Worm (Caenorhabditis elegans) whole organism, late embryonic: ENCODE results near the gene Y66A7A.9.
A peak's percentile ranks its signal among the peaks of the same experiment; 100 is the strongest.

ENCODE experiments used
- C08G9.2 ChIP-seq: sonication (generic microtip); optimal IDR thresholded peaks from 2 replicates; lab custom pipeline; 2016; ENCODE audit warnings: mild to moderate bottlenecking, missing genetic modification characterization, moderate library complexity, missing compliant biosample characterization
- C38D4.7 ChIP-seq: fragments of 200-800 bp; sonication (Bioruptor generic); optimal IDR thresholded peaks from 2 replicates; lab custom pipeline; 2018; ENCODE audit warnings: mild to moderate bottlenecking, missing genetic modification characterization, moderate library complexity, missing compliant biosample characterization
- K02D7.2 ChIP-seq: sonication (generic microtip); optimal IDR thresholded peaks from 2 replicates; lab custom pipeline; 2017; ENCODE audit warnings: mild to moderate bottlenecking, missing genetic modification characterization, missing compliant biosample characterization
- ceh-22 ChIP-seq: sonication (generic microtip); optimal IDR thresholded peaks from 2 replicates; lab custom pipeline; 2017; ENCODE audit warnings: missing biosample characterization, missing genetic modification characterization
- ceh-30 ChIP-seq: fragments of 150-350 bp; optimal IDR thresholded peaks from 2 replicates; lab custom pipeline; 2014; ENCODE audit warnings: missing biosample characterization, missing genetic modification characterization
- ceh-31 ChIP-seq: sonication (generic microtip); optimal IDR thresholded peaks from 2 replicates; lab custom pipeline; 2016; ENCODE audit warnings: missing genetic modification characterization, missing compliant biosample characterization
- ceh-34 ChIP-seq: sonication (generic microtip); optimal IDR thresholded peaks from 2 replicates; lab custom pipeline; 2016; ENCODE audit warnings: mild to moderate bottlenecking, missing genetic modification characterization, missing compliant biosample characterization
- ceh-6 ChIP-seq: fragments of 200-800 bp; sonication (Bioruptor generic); optimal IDR thresholded peaks from 2 replicates; lab custom pipeline; 2018; ENCODE audit warnings: mild to moderate bottlenecking, missing genetic modification characterization, missing compliant biosample characterization
- elt-2 ChIP-seq: sonication (generic microtip); optimal IDR thresholded peaks from 2 replicates; lab custom pipeline; 2016; ENCODE audit warnings: missing genetic modification reagents, missing genetic modification characterization, missing compliant biosample characterization
- elt-4 ChIP-seq: sonication (generic microtip); optimal IDR thresholded peaks from 2 replicates; lab custom pipeline; 2016; ENCODE audit warnings: missing genetic modification characterization, missing compliant biosample characterization
- ets-4 ChIP-seq: sonication (generic microtip); optimal IDR thresholded peaks from 2 replicates; lab custom pipeline; 2016; ENCODE audit warnings: missing genetic modification characterization, missing compliant biosample characterization
- gmeb-2 ChIP-seq: sonication (generic microtip); optimal IDR thresholded peaks from 2 replicates; lab custom pipeline; 2016; ENCODE audit warnings: missing genetic modification characterization, inconsistent platforms, missing compliant biosample characterization
- hlh-13 ChIP-seq: fragments of 200-800 bp; sonication (Bioruptor generic); optimal IDR thresholded peaks from 2 replicates; lab custom pipeline; 2018; ENCODE audit warnings: mild to moderate bottlenecking, missing genetic modification characterization, missing compliant biosample characterization
- hlh-15 ChIP-seq: sonication (generic microtip); optimal IDR thresholded peaks from 2 replicates; lab custom pipeline; 2016; ENCODE audit warnings: missing genetic modification characterization, missing compliant biosample characterization
- hlh-30 ChIP-seq: sonication (generic microtip); optimal IDR thresholded peaks from 2 replicates; lab custom pipeline; 2017; ENCODE audit warnings: antibody characterized with exemption, missing genetic modification characterization, missing compliant biosample characterization; ENCODE audit not compliant: insufficient read depth
- hlh-8 ChIP-seq: sonication (generic microtip); optimal IDR thresholded peaks from 2 replicates; lab custom pipeline; 2016; ENCODE audit warnings: missing genotype, missing genetic modification characterization, missing compliant biosample characterization
- nfya-1 ChIP-seq: sonication (generic microtip); optimal IDR thresholded peaks from 2 replicates; lab custom pipeline; 2017; ENCODE audit warnings: missing genetic modification characterization, mild to moderate bottlenecking, missing compliant biosample characterization, antibody characterized with exemption, moderate library complexity
- nhr-11 ChIP-seq: fragments of 150-350 bp; optimal IDR thresholded peaks from 2 replicates; lab custom pipeline; 2014; ENCODE audit warnings: missing biosample characterization, missing genetic modification characterization
- npax-4 ChIP-seq: sonication (generic microtip); optimal IDR thresholded peaks from 2 replicates; lab custom pipeline; 2016; ENCODE audit warnings: missing genetic modification characterization, missing compliant biosample characterization
- odd-2 ChIP-seq: sonication (generic microtip); optimal IDR thresholded peaks from 2 replicates; lab custom pipeline; 2017; ENCODE audit warnings: antibody characterized with exemption, mild to moderate bottlenecking, missing genetic modification characterization, missing compliant biosample characterization
- pag-3 ChIP-seq: sonication (generic microtip); optimal IDR thresholded peaks from 2 replicates; lab custom pipeline; 2016; ENCODE audit warnings: missing compliant biosample characterization, missing genetic modification characterization, borderline replicate concordance
- pha-2 ChIP-seq: sonication (generic microtip); optimal IDR thresholded peaks from 2 replicates; lab custom pipeline; 2017; ENCODE audit warnings: mild to moderate bottlenecking, missing genetic modification characterization, missing compliant biosample characterization
- pha-4 ChIP-seq: fragments of 150-350 bp; optimal IDR thresholded peaks from 2 replicates; lab custom pipeline; 2018; ENCODE audit warnings: missing biosample characterization, missing genetic modification reagents, missing genetic modification characterization
- pqm-1 ChIP-seq: sonication (generic microtip); optimal IDR thresholded peaks from 2 replicates; lab custom pipeline; 2016; ENCODE audit warnings: missing genetic modification characterization, missing compliant biosample characterization
- pros-1 ChIP-seq: fragments of 150-350 bp; optimal IDR thresholded peaks from 2 replicates; lab custom pipeline; 2014; ENCODE audit warnings: missing biosample characterization, missing genetic modification reagents, missing genetic modification characterization
- ref-2 ChIP-seq: sonication (generic microtip); optimal IDR thresholded peaks from 2 replicates; lab custom pipeline; 2016; ENCODE audit warnings: missing genetic modification characterization, missing compliant biosample characterization
- sdc-2 ChIP-seq: sonication (generic microtip); optimal IDR thresholded peaks from 2 replicates; lab custom pipeline; 2016; ENCODE audit warnings: missing genotype, missing genetic modification characterization, missing compliant biosample characterization
- sox-4 ChIP-seq: sonication (generic microtip); optimal IDR thresholded peaks from 2 replicates; lab custom pipeline; 2017; ENCODE audit warnings: mild to moderate bottlenecking, missing genetic modification characterization, inconsistent platforms, missing compliant biosample characterization
- syd-9 ChIP-seq: sonication (generic microtip); optimal IDR thresholded peaks from 2 replicates; lab custom pipeline; 2016; ENCODE audit warnings: mild to moderate bottlenecking, missing genetic modification characterization, moderate library complexity, missing compliant biosample characterization
- unc-42 ChIP-seq: sonication (generic microtip); optimal IDR thresholded peaks from 2 replicates; lab custom pipeline; 2016; ENCODE audit warnings: missing genotype, missing genetic modification characterization, missing compliant biosample characterization
- unc-86 ChIP-seq: sonication (generic microtip); optimal IDR thresholded peaks from 2 replicates; lab custom pipeline; 2016; ENCODE audit warnings: missing genetic modification characterization, missing compliant biosample characterization
- ztf-16 ChIP-seq: sonication (generic microtip); optimal IDR thresholded peaks from 2 replicates; lab custom pipeline; 2017; ENCODE audit warnings: missing genetic modification characterization, missing compliant biosample characterization

Y66A7A.9 gene

ce11 chrIII:11567837-11568236, 44.4 kb downstream of the Y66A7A.9 start, which contains the start of gene psme-3:
Gene psme-3, plus strand, starts transcription at chrIII:11568137.
- no peak for TF ChIP-seq sox-4 (tag; lab: Kevin White, UChicago)
- TF ChIP-seq elt-4 (tag; lab: Kevin White, UChicago), result no peak

ce11 chrIII:11565602-11566001, 46.7 kb downstream of the Y66A7A.9 start, which contains the start of gene Y66D12A.10:
Gene Y66D12A.10, plus strand, starts transcription at chrIII:11565874.
- TF ChIP-seq hlh-8 (no peak), odd-2 (no peak), unc-42 (tag; lab: Kevin White, UChicago) (no peak), ceh-30 (no peak), ceh-6 (GFP tag; lab: Kevin White, UChicago) (no peak), pros-1 (tag; lab: Kevin White, UChicago) (no peak), ceh-31 (tag; lab: Kevin White, UChicago) (no peak), ref-2 (no peak), hlh-30 (tag; lab: Kevin White, UChicago) (no peak), pha-2 (no peak), hlh-13 (GFP tag; lab: Kevin White, UChicago) (no peak), elt-2 (tag; lab: Kevin White, UChicago) (no peak), C38D4.7 (GFP tag; lab: Kevin White, UChicago) (no peak), hlh-15 (tag; lab: Kevin White, UChicago) (no peak), gmeb-2 (tag; lab: Kevin White, UChicago) (no peak), ceh-34 (tag; lab: Kevin White, UChicago) (no peak)

- TF ChIP-seq gmeb-2 (tag; lab: Kevin White, UChicago) (no peak), pqm-1 (tag; lab: Kevin White, UChicago) (no peak), ets-4 (tag; lab: Kevin White, UChicago) (no peak), sdc-2 (tag; lab: Kevin White, UChicago) (no peak), ceh-22 (tag; lab: Kevin White, UChicago) (no peak), elt-2 (tag; lab: Kevin White, UChicago) (no peak), unc-86 (tag; lab: Kevin White, UChicago) (no peak), ztf-16 (no peak), K02D7.2 (no peak), pha-4 (tag; lab: Kevin White, UChicago) (no peak), syd-9 (tag; lab: Kevin White, UChicago) (no peak), nhr-11 (tag; lab: Kevin White, UChicago) (no peak), sox-4 (tag; lab: Kevin White, UChicago) (no peak), npax-4 (no peak), pag-3 (tag; lab: Kevin White, UChicago) (no peak), C08G9.2 (tag; lab: Kevin White, UChicago) (no peak), nfya-1 (tag; lab: Kevin White, UChicago) (no peak)
These were observed 48.8 kb downstream of the Y66A7A.9 start, which contains the start of gene Y66D12A.11 for ce11 chrIII:11563417-11563949. Gene Y66D12A.11, plus strand, starts transcription at chrIII:11563467.

- TF ChIP-seq ceh-6 (GFP tag; lab: Kevin White, UChicago), result no peak
- peak; percentile 86 for TF ChIP-seq elt-4 (tag; lab: Kevin White, UChicago)
These were observed 50.7 kb downstream of the Y66A7A.9 start for ce11 chrIII:11561597-11561996.
